Fruit fly (Drosophila melanogaster) whole organism, pupa: Measurements from ENCODE around the gene daw.
A peak's percentile ranks its signal among the peaks of the same experiment; 100 is the strongest.

Experiments
- CG10348 ChIP-seq: fragments of 200-800 bp; sonication (Bioruptor generic); IDR thresholded peaks from 2 replicates; pipeline ENCODE4 v1.3.6; 2022; ENCODE audit warnings: missing biosample characterization, missing genetic modification characterization
- CG12605 ChIP-seq: fragments of 200-800 bp; sonication (Bioruptor generic); IDR thresholded peaks from 2 replicates; pipeline ENCODE4 v1.3.6; 2022; ENCODE audit warnings: missing biosample characterization, missing genetic modification characterization
- CG13204 ChIP-seq: fragments of 200-800 bp; sonication (Bioruptor generic); optimal IDR thresholded peaks from 2 replicates; lab custom pipeline; 2018; ENCODE audit warnings: missing biosample characterization, mild to moderate bottlenecking, missing genetic modification characterization, moderate library complexity
- CG14655 ChIP-seq: fragments of 200-800 bp; sonication (Bioruptor generic); optimal IDR thresholded peaks from 3 replicates; lab custom pipeline; 2017; ENCODE audit warnings: mild to moderate bottlenecking, missing biosample characterization, missing genetic modification reagents, missing genetic modification characterization
- CG15710 ChIP-seq: fragments of 200-800 bp; sonication (Bioruptor generic); optimal IDR thresholded peaks from 2 replicates; lab custom pipeline; 2018; ENCODE audit warnings: missing biosample characterization, mild to moderate bottlenecking, missing genetic modification characterization, moderate library complexity
- CG17806 ChIP-seq: fragments of 200-800 bp; sonication (Bioruptor generic); optimal IDR thresholded peaks from 2 replicates; lab custom pipeline; 2018; ENCODE audit warnings: missing biosample characterization, mild to moderate bottlenecking, missing genetic modification characterization, moderate library complexity
- CG32121 ChIP-seq: fragments of 200-800 bp; sonication (Bioruptor generic); IDR thresholded peaks from 2 replicates; pipeline ENCODE4 v1.3.6; 2022; ENCODE audit warnings: missing biosample characterization, missing genetic modification characterization
- CG34367 ChIP-seq: fragments of 200-800 bp; sonication (Bioruptor generic); optimal IDR thresholded peaks from 2 replicates; lab custom pipeline; 2018; ENCODE audit warnings: missing biosample characterization, mild to moderate bottlenecking, missing genetic modification characterization
- CG4496 ChIP-seq: fragments of 200-800 bp; sonication (Bioruptor generic); IDR thresholded peaks from 3 replicates; pipeline ENCODE4 v1.3.6; 2022; ENCODE audit warnings: missing biosample characterization, missing genetic modification characterization
- CG8159 ChIP-seq: fragments of 200-800 bp; sonication (Bioruptor generic); optimal IDR thresholded peaks from 3 replicates; lab custom pipeline; 2018; ENCODE audit warnings: missing biosample characterization, mild to moderate bottlenecking, missing genetic modification characterization, moderate library complexity
- CG8301 ChIP-seq: fragments of 200-800 bp; sonication (Bioruptor generic); optimal IDR thresholded peaks from 2 replicates; lab custom pipeline; 2018; ENCODE audit warnings: missing biosample characterization, mild to moderate bottlenecking, missing genetic modification characterization
- CG9948 ChIP-seq: fragments of 200-800 bp; sonication (Bioruptor generic); optimal IDR thresholded peaks from 2 replicates; lab custom pipeline; 2018; ENCODE audit warnings: missing biosample characterization, mild to moderate bottlenecking, missing genetic modification characterization, moderate library complexity
- D1 ChIP-seq: fragments of 200-800 bp; sonication (Bioruptor generic); optimal IDR thresholded peaks from 2 replicates; lab custom pipeline; 2018; ENCODE audit warnings: missing biosample characterization, mild to moderate bottlenecking, missing genetic modification characterization, moderate library complexity
- EcR ChIP-seq: fragments of 200-800 bp; sonication (Bioruptor generic); optimal IDR thresholded peaks from 3 replicates; lab custom pipeline; 2019; ENCODE audit warnings: missing biosample characterization, missing genetic modification characterization, mild to moderate bottlenecking, moderate library complexity, missing genetic modification reagents
- Ets98B ChIP-seq: fragments of 200-800 bp; sonication (Bioruptor generic); IDR thresholded peaks from 2 replicates; pipeline ENCODE4 v1.3.6; 2022; ENCODE audit warnings: missing biosample characterization, missing genetic modification characterization
- Pif1A ChIP-seq: fragments of 200-800 bp; sonication (Bioruptor generic); optimal IDR thresholded peaks from 3 replicates; lab custom pipeline; 2016; ENCODE audit warnings: missing biosample characterization, missing genetic modification characterization
- Pif1B ChIP-seq: fragments of 200-800 bp; sonication (Bioruptor generic); optimal IDR thresholded peaks from 3 replicates; lab custom pipeline; 2016; ENCODE audit warnings: missing biosample characterization, missing genetic modification characterization
- Snoo ChIP-seq: fragments of 200-800 bp; sonication (Bioruptor generic); optimal IDR thresholded peaks from 3 replicates; lab custom pipeline; 2017; ENCODE audit warnings: missing biosample characterization, mild to moderate bottlenecking, missing genetic modification characterization, inconsistent platforms
- fd96Ca ChIP-seq: fragments of 200-800 bp; sonication (Bioruptor generic); IDR thresholded peaks from 3 replicates; pipeline ENCODE4 v1.3.6; 2022; ENCODE audit warnings: missing biosample characterization, missing genetic modification characterization
- gl ChIP-seq: fragments of 200-800 bp; sonication (Bioruptor generic); optimal IDR thresholded peaks from 2 replicates; lab custom pipeline; 2018; ENCODE audit warnings: missing biosample characterization, mild to moderate bottlenecking, missing genetic modification characterization
- rn ChIP-seq: fragments of 200-800 bp; sonication (Bioruptor generic); IDR thresholded peaks from 2 replicates; pipeline ENCODE4 v1.3.6; 2022; ENCODE audit warnings: missing biosample characterization, missing genetic modification characterization

The daw gene

DNA sequence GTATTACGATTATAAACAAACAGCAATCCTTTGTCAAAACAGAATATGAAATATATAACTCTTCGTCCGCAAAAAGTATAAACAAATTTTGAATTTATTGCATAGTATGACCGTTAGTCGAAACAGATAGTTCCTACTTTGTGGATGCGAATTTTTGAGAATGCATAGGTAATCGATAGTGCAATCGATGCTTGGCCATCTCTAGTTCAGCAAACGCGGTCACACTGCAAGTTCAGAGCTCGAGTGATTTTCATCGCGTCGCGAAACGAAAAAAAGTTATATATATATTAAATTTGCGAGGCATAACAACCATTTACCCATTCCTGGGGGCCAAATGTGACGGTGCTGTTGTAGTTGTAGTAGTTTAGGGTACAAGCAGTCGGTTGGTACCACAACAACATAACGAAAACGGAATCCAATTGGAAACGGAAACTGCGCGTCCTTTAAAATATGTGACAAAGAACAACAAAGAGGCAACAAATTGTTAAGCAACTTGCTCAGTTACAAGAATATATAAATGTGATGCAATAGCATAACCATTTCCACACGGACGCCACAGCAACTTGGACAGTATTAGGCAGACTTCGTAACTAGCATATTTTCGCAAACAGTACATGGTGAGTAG lies 52.0 kb downstream of the daw start, which contains the start of gene CG2991:
Gene CG2991, plus strand, starts transcription at position 205 of the 625 bp plus-strand sequence.
- TF ChIP-seq CG4496 (0 out of 3 replicates have a peak, but pooled peaks have one; percentile 17), Pif1B (GFP tag; lab: Kevin White, UChicago) (peak; percentile 48), Ets98B (GFP tag; lab: Robert Waterston, UW) (peak; percentile 11; the same call in 1 of the 2 replicates), Pif1A (GFP tag; lab: Kevin White, UChicago) (peak; percentile 15), D1 (tag; lab: Kevin White, UChicago) (no peak), EcR (peak; percentile 21), CG32121 (GFP tag; lab: Robert Waterston, UW) (no peak), CG8159 (peak; percentile 18)

DNA sequence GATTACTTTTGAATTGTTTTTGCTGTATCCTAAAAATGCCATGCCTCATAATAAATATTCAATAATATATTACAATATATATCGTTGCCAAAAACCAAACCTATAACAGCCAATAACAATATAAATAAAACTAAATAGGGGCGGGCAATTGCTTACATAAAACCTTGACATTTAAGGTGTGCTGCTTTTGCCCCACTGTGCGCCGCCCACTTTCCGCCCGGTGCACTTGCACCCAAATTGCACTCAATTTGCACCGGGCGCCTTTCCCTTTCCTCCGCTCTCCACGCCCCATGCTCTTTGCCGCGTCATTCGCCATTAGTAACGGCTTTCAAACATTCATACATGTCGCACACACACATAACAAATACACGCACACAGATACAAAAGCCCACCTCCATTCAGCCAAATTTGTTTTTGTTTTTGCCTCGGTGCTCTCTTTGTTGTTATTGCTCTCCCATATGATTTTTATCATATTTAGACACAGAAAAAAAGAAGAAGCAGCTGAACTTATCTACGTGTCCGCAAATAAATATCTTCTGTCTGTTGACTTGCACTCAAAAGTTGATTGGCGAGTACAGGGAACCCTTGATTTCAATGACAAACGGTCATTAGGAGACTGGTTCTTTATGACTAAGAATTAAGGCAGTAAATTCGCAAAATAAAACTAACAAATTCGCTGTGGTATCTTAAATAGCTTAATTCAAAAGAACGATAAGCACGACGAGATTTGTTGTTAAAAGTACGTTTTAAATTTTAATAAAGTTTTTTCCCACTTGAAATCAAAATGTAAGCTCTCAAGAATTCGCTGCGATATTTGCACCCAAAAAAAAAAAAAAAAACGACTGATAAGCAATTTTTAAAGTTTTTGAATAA lies 53.0 kb downstream of the daw start:
- TF ChIP-seq Snoo (peak; percentile 63), CG14655 (GFP tag; lab: Kevin White, UChicago) (peak; percentile 84), CG10348 (no peak), D1 (tag; lab: Kevin White, UChicago) (no peak), Ets98B (GFP tag; lab: Robert Waterston, UW) (peak; percentile 84), fd96Ca (peak; percentile 84), EcR (peak; percentile 10), CG32121 (GFP tag; lab: Robert Waterston, UW) (peak; percentile 81), CG13204 (GFP tag; lab: Kevin White, UChicago) (no peak), CG34367 (tag; lab: Kevin White, UChicago) (peak; percentile 32), CG8159 (peak; percentile 56), Pif1A (GFP tag; lab: Kevin White, UChicago) (peak; percentile 28), Pif1B (GFP tag; lab: Kevin White, UChicago) (peak; percentile 48), rn (GFP tag; lab: Robert Waterston, UW) (peak; percentile 41; the same call in 1 of the 2 replicates), CG15710 (no peak), CG17806 (tag; lab: Kevin White, UChicago) (peak; percentile 48), CG12605 (GFP tag; lab: Robert Waterston, UW) (peak; percentile 65), CG8301 (peak; percentile 80), CG4496 (peak; percentile 83), gl (tag; lab: Kevin White, UChicago) (no peak), CG9948 (tag; lab: Kevin White, UChicago) (peak; percentile 55)

DNA sequence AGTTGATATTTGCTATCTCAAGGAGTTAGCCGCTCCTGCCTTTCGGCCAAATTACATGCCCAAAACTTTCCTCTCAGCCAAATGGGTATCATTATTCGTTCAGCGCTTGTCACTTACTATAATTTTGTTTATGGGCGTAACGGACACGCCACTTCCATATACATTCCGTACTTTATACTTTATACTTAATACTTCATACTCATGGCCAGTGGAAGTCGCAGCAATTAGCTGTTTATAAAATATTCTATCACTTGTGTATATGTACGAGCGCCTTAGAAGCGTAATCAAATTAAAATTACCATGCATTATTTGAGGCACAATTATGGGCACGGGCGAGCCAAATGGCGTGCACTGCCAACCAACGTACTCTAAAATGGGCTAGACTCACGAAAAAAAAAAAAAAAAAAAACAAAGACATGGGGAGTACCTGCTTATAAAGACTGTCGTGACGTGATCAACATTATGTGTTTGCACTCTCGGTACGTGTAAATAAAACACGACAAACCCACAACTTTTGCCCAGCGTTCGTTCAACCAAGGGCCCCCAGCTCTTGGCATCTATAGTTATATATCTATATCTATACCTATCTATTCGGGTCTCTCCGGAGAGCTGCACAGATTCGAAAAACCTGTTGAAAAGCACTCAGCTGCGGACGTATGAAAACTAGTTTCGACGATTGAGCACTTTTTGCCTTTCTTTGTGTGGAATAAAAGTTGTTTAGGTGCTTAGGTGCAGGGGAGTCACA lies 56.3 kb downstream of the daw start:
- no peak for TF ChIP-seq D1 (tag; lab: Kevin White, UChicago)
- TF ChIP-seq CG34367 (tag; lab: Kevin White, UChicago) = no peak
- TF ChIP-seq CG32121 (GFP tag; lab: Robert Waterston, UW) = 0 out of 2 replicates have a peak, but pooled peaks have one; percentile 31
- no peak for TF ChIP-seq CG4496
- no peak for TF ChIP-seq CG8301
- peak; percentile 25; the same call in 1 of the 3 replicates for TF ChIP-seq fd96Ca
- no peak for TF ChIP-seq rn (GFP tag; lab: Robert Waterston, UW)
- TF ChIP-seq CG8159 = no peak
- peak; percentile 92 for TF ChIP-seq EcR
- no peak for TF ChIP-seq CG17806 (tag; lab: Kevin White, UChicago)
- TF ChIP-seq CG12605 (GFP tag; lab: Robert Waterston, UW) = no peak
- TF ChIP-seq Pif1A (GFP tag; lab: Kevin White, UChicago) = no peak
